Fruit fly (Drosophila melanogaster): ENCODE results near the gene CG3552.

Gene CG3552

dm6 chr3L:9422636-9423419 is 33.3 kb upstream of the CG3552 start, which contains the start of gene aay (continued):
- TF ChIP-seq CG30020 (tag; optimal IDR thresholded peaks at IDR 0.05) (peak; percentile 89), CG6683 (GFP tag; optimal IDR thresholded peaks at IDR 0.05) (peak; percentile 97), CG2129 (GFP tag; IDR thresholded peaks at IDR 0.05; ENCODE audit: partially characterized antibody) (no peak), Neu2 (GFP tag; optimal IDR thresholded peaks at IDR 0.05; ENCODE audit: borderline replicate concordance) (peak; percentile 93), CG17385 (GFP tag; optimal IDR thresholded peaks at IDR 0.05) (peak; percentile 98), CG14710 (tag; optimal IDR thresholded peaks at IDR 0.05) (peak; percentile 98), grn (GFP tag; optimal IDR thresholded peaks at IDR 0.05) (peak; percentile 100), CG6175 (GFP tag; IDR thresholded peaks at IDR 0.05) (peak; percentile 95), crol (GFP tag; IDR thresholded peaks at IDR 0.05) (peak; percentile 79), hb (GFP tag; IDR thresholded peaks at IDR 0.05; ENCODE audit: partially characterized antibody) (no peak), CG4820 (GFP tag; optimal IDR thresholded peaks at IDR 0.05) (peak; percentile 98), CG32772 (GFP tag; IDR thresholded peaks at IDR 0.05) (peak; percentile 98), ac (GFP tag; optimal IDR thresholded peaks at IDR 0.05) (peak; percentile 98), Nf-YB (GFP tag; optimal IDR thresholded peaks at IDR 0.05) (peak; percentile 92), Abd-B (GFP tag; optimal IDR thresholded peaks at IDR 0.05) (peak; percentile 99), CG16863 (GFP tag; optimal IDR thresholded peaks at IDR 0.05) (peak; percentile 97), croc (GFP tag; conservative IDR thresholded peaks at IDR 0.05) (peak; percentile 98), CG8924 (tag; optimal IDR thresholded peaks at IDR 0.05) (peak; percentile 100), Nf-YA (GFP tag; IDR thresholded peaks at IDR 0.05) (peak; percentile 97), CG13894 (tag; optimal IDR thresholded peaks at IDR 0.05) (peak; percentile 97), usp (GFP tag; optimal IDR thresholded peaks at IDR 0.05) (no peak), sim (GFP tag; IDR thresholded peaks at IDR 0.05) (peak; percentile 96), CG10321 (GFP tag; IDR thresholded peaks at IDR 0.05) (peak; percentile 86), CG9727 (GFP tag; optimal IDR thresholded peaks at IDR 0.05) (peak; percentile 100), en (GFP tag; optimal IDR thresholded peaks at IDR 0.05) (peak; percentile 94), jigr1 (GFP tag; IDR thresholded peaks at IDR 0.05) (peak; percentile 95), tap (tag; optimal IDR thresholded peaks at IDR 0.05) (peak; percentile 99), Hmx (GFP tag; optimal IDR thresholded peaks at IDR 0.05) (peak; percentile 96), vfl (GFP tag; optimal IDR thresholded peaks at IDR 0.05) (peak; percentile 97), CG3065 (GFP tag; optimal IDR thresholded peaks at IDR 0.05) (peak; percentile 98), NfI (GFP tag; optimal IDR thresholded peaks at IDR 0.05) (peak; percentile 99), CG11085 (GFP tag; IDR thresholded peaks at IDR 0.05) (peak; percentile 96), CG15696 (tag; optimal IDR thresholded peaks at IDR 0.05) (peak; percentile 99), NK7.1 (GFP tag; optimal IDR thresholded peaks at IDR 0.05) (peak; percentile 97), sens-2 (GFP tag; IDR thresholded peaks at IDR 0.05) (peak; percentile 96), CG17361 (GFP tag; IDR thresholded peaks at IDR 0.05) (peak; percentile 99), CG34422 (GFP tag; IDR thresholded peaks at IDR 0.05) (peak; percentile 98), CG18764 (GFP tag; optimal IDR thresholded peaks at IDR 0.05) (peak; percentile 98), CG30403 (GFP tag; optimal IDR thresholded peaks at IDR 0.05) (peak; percentile 99), wek (GFP tag; optimal IDR thresholded peaks at IDR 0.05) (peak; percentile 92), Ptx1 (GFP tag; IDR thresholded peaks at IDR 0.05) (peak; percentile 99), prd (optimal IDR thresholded peaks at IDR 0.05) (no peak), prd (GFP tag; IDR thresholded peaks at IDR 0.05) (peak; percentile 99), Gug (GFP tag; IDR thresholded peaks at IDR 0.05) (peak; percentile 97), nmo (GFP tag; optimal IDR thresholded peaks at IDR 0.05) (peak; percentile 99), CG16779 (GFP tag; IDR thresholded peaks at IDR 0.05) (peak; percentile 97), CG15073 (GFP tag; optimal IDR thresholded peaks at IDR 0.05) (peak; percentile 88), dysf (GFP tag; IDR thresholded peaks at IDR 0.05) (peak; percentile 99), grau (tag; optimal IDR thresholded peaks at IDR 0.05) (peak; percentile 99), CG3281 (GFP tag; optimal IDR thresholded peaks at IDR 0.05) (peak; percentile 98)

Data from whole organism, embryonic.